Worm (Caenorhabditis elegans) whole organism, L4/young adult: ENCODE measurements around the gene srx-85.

Experiments
- W03F9.2 ChIP-seq: fragments of 150-350 bp; optimal IDR thresholded peaks from 2 replicates; lab custom pipeline; 2014; ENCODE audit warnings: missing biosample characterization, missing genetic modification characterization
- dao-5 ChIP-seq: sonication (generic microtip); optimal IDR thresholded peaks from 2 replicates; lab custom pipeline; 2016; ENCODE audit warnings: missing genotype, missing genetic modification characterization, moderate library complexity, missing compliant biosample characterization
- him-1 ChIP-seq: sonication (generic microtip); optimal IDR thresholded peaks from 2 replicates; lab custom pipeline; 2016; ENCODE audit warnings: missing genotype, missing genetic modification reagents, missing genetic modification characterization, missing compliant biosample characterization

srx-85 gene

DNA sequence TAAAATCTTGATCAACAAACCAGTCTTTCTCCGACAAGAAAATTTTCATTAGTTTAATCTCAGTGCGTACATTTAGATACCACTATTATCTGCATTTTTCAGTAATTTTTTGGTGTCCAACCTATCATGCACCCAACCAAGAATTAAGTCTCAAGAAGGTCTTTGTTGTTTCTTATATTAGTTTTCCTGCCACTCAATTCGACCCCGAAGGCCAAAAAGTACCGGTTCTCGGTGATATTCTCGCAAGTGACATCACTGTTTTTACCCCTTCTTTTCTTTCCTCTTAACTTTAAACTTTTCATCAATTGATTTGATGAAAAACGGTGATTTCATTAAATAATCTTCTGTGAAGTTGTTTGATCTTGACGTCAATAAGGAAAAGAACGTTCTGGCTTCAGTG lies 8.9 kb upstream of the srx-85 start, which contains the start of gene F38B7.2:
Gene F38B7.2, plus strand, starts transcription at position 400 of the 400 bp plus-strand sequence.
- TF ChIP-seq him-1 (no peak), dao-5 (tag; lab: Kevin White, UChicago) (no peak), W03F9.2 (tag; lab: Kevin White, UChicago) (no peak)

- TF ChIP-seq dao-5 (tag; lab: Kevin White, UChicago) (no peak), him-1 (no peak), W03F9.2 (tag; lab: Kevin White, UChicago) (no peak)
These were observed 7.3 kb upstream of the srx-85 start, which contains the start of gene F38B7.10 for ce11 chrV:11545227-11545626. F38B7.10 (plus strand) TSS chrV:11545527.

ce11 chrV:11546795-11547194 lies 5.7 kb upstream of the srx-85 start, which contains the start of gene F38B7.11:
F38B7.11 (plus strand) TSS chrV:11547095.
- TF ChIP-seq W03F9.2 (tag; lab: Kevin White, UChicago) (no peak), him-1 (no peak), dao-5 (tag; lab: Kevin White, UChicago) (no peak)

DNA sequence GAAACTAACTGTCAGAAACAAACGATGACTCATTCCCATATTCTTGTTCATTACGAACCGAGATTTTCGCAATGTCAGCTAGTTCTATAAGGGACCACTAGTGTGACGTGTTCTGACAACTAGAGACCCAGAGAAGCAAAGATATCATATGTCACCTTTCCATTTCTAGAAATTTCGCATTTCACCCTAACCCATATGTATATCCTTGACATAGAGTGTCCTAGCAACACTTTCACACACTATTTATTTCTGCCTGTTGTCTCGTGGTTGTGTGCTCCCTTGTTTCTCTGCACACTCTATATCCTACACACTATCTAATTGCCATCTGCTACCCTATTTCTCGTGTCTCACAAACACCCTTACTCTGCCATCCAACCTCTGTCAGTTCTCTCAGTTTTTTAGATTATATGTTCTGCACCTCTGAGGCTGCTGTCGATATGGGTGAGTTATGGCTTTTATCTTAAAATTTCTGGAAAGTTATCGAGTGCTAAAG lies 3.5 kb upstream of the srx-85 start, which contains the start of the genes F38B7.17 and F38B7.3:
Gene F38B7.17, minus strand, starts transcription at position 51 of the 493 bp plus-strand sequence.
Gene F38B7.3, plus strand, starts transcription at position 194 of the 493 bp plus-strand sequence.
- TF ChIP-seq him-1 (no peak), W03F9.2 (tag; lab: Kevin White, UChicago) (no peak), dao-5 (tag; lab: Kevin White, UChicago) (no peak)

ce11 chrV:11554260-11554659 lies 1.8 kb downstream of the srx-85 start, which contains the start of gene duo-1:
duo-1 (plus strand) TSS chrV:11554630.
- no peak for TF ChIP-seq W03F9.2 (tag; lab: Kevin White, UChicago)
- TF ChIP-seq him-1, result no peak
- no peak for TF ChIP-seq dao-5 (tag; lab: Kevin White, UChicago)

ce11 chrV:11562643-11563042 lies 10.2 kb downstream of the srx-85 start, which contains the start of gene srx-86:
srx-86 (plus strand) TSS chrV:11562943.
- no peak for TF ChIP-seq W03F9.2 (tag; lab: Kevin White, UChicago)
- TF ChIP-seq him-1, result no peak
- no peak for TF ChIP-seq dao-5 (tag; lab: Kevin White, UChicago)

- TF ChIP-seq W03F9.2 (tag; lab: Kevin White, UChicago) (no peak), him-1 (no peak), dao-5 (tag; lab: Kevin White, UChicago) (no peak)
These were observed 12.1 kb downstream of the srx-85 start, which contains the start of gene srx-87 for ce11 chrV:11564573-11564972. srx-87 (plus strand) TSS chrV:11564873.

DNA sequence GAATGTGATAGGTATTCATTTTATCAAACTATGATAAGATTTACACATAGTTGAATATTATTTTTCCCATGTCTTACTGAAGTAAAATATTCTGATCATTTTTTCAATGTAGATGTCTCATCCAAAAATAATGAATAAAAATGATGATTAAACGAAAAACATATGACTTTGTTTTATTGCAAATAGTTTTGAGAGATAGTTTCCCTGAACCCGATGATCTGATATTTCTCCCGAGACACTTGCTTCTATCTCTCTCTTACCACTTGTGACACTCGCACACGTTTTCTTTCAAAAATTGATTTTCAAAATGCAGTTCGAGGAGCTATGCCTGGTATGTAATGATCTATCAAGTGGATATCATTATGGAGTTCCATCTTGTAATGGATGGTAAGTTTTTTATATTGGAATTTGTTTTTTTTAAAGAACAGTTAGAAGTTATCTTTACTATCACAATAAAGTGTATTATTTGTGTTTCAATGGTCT lies 17.7 kb downstream of the srx-85 start, which contains the start of the genes nhr-101 and pms-2:
Gene nhr-101, plus strand, starts transcription at position 308 of the 483 bp plus-strand sequence.
Gene pms-2, minus strand, starts transcription at position 433 of the 483 bp plus-strand sequence.
- TF ChIP-seq dao-5 (tag; lab: Kevin White, UChicago), result no peak

ce11 chrV:11572803-11573490 lies 20.5 kb downstream of the srx-85 start, which contains the start of the genes H12C20.7 and nhr-68:
H12C20.7 (minus strand) TSS chrV:11572990.
nhr-68 (plus strand) TSS chrV:11573440.
- TF ChIP-seq dao-5 (tag; lab: Kevin White, UChicago) (no peak), W03F9.2 (tag; lab: Kevin White, UChicago) (peak; percentile 60), him-1 (no peak)

ce11 chrV:11574563-11574962 lies 22.1 kb downstream of the srx-85 start:
- TF ChIP-seq W03F9.2 (tag; lab: Kevin White, UChicago) (no peak), dao-5 (tag; lab: Kevin White, UChicago) (no peak), him-1 (no peak)

DNA sequence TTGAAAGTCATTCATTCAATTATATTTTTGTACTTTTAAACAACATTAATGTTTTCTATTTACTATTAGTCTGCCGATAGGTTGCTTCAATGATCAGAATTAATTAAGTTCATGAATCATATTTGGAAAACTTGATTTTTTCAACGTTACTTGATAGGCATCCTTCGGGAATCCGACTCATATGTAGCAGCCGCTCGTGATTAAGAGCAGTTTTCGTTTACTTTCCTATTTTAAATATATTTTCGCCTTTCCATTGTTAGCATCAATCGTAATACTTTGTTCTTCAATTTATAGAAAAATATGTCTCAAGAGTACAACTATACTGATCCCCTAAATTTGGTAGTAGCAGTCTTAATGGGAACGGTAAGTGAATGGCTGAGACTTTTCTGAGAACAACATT lies 28.3 kb downstream of the srx-85 start, which contains the start of gene srx-90:
Gene srx-90, plus strand, starts transcription at position 301 of the 400 bp plus-strand sequence.
- TF ChIP-seq W03F9.2 (tag; lab: Kevin White, UChicago) (no peak), him-1 (no peak), dao-5 (tag; lab: Kevin White, UChicago) (no peak)

- TF ChIP-seq W03F9.2 (tag; lab: Kevin White, UChicago), result no peak
These were observed 30.7 kb downstream of the srx-85 start, which contains the start of gene srx-88 for ce11 chrV:11583212-11583611. srx-88 (plus strand) TSS chrV:11583512.

- TF ChIP-seq him-1, result no peak
- TF ChIP-seq dao-5 (tag; lab: Kevin White, UChicago), result no peak
- TF ChIP-seq W03F9.2 (tag; lab: Kevin White, UChicago), result no peak
These were observed 32.6 kb downstream of the srx-85 start for ce11 chrV:11585122-11585521.

DNA sequence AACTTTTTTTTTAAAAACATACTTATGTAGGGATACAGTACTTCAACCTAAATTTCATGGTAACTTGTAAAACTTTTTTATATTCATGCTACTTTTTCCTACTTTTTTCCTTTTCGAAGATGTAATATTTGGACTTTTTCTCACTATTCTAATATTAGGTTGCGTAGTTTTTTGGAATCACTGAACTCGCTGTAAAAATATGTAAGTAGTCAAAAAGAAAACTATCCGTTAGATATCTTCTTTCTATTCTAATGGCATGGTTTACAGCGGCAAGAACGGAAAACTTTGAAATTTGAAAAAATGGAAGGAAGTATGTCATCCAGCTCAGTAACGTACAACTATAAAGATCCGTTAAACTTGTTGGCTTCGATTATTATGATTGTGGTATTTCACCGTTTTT lies 37.0 kb downstream of the srx-85 start, which contains the start of gene srx-82:
Gene srx-82, plus strand, starts transcription at position 301 of the 400 bp plus-strand sequence.
- TF ChIP-seq dao-5 (tag; lab: Kevin White, UChicago) (no peak), W03F9.2 (tag; lab: Kevin White, UChicago) (no peak), him-1 (no peak)
